Fruit fly (Drosophila melanogaster) Kc167 (cell line): ENCODE measurements around the gene NO66.
"Not testable (repeated sequence)": the region's sequence is repeated elsewhere in the genome, so short reads cannot be mapped to it uniquely, and the experiment has no call there.

Experiments used
- Myc ChIP-seq: fragments of >200 bp; optimal IDR thresholded peaks from 2 replicates; lab custom pipeline; 2017; ENCODE audit warnings: missing external identifiers
- Sin3A ChIP-seq: fragments of >200 bp; optimal IDR thresholded peaks from 2 replicates; lab custom pipeline; 2018; ENCODE audit warnings: missing external identifiers
- h ChIP-seq: fragments of >200 bp; optimal IDR thresholded peaks from 3 replicates; lab custom pipeline; 2018; ENCODE audit warnings: missing external identifiers
- insv ChIP-seq: fragments of >200 bp; optimal IDR thresholded peaks from 3 replicates; lab custom pipeline; 2018; ENCODE audit warnings: missing external identifiers
- psq ChIP-seq: fragments of >200 bp; optimal IDR thresholded peaks from 2 replicates; lab custom pipeline; 2017; ENCODE audit warnings: missing external identifiers
- ttk ChIP-seq: sonication (Bioruptor generic); optimal IDR thresholded peaks from 2 replicates; lab custom pipeline; 2017; ENCODE audit warnings: missing external identifiers

- TF ChIP-seq psq (lab: Kevin White, UChicago); h (lab: Kevin White, UChicago); Myc (lab: Kevin White, UChicago); Sin3A (lab: Kevin White, UChicago); insv; ttk: not testable (repeated sequence)
Observed at dm6 chrX:4318701-4319100, 537 bp upstream of the NO66 start, which contains the start of gene mei-9.
